In genomic region chrIV:8068280-8068679, ce11 we compare ENCODE assay signal across 5 worm cellular contexts.
TF ChIP-seq lines count a peak whose summit lies in the region.

No protein-coding gene starts in this region.

TF ChIP-seq in whole organism, L1 larva, 84 proteins besides CTCF, POLR2A, EP300 and RAD21 (continues in another document):
- TF ChIP-seq dsc-1 (tag; optimal IDR thresholded peaks at IDR 0.05; lab: Kevin White, UChicago) = peak; percentile 9
- TF ChIP-seq zip-4 (GFP tag; optimal IDR thresholded peaks at IDR 0.05; lab: Kevin White, UChicago) = no peak
- TF ChIP-seq nhr-85 (tag; lab: Kevin White, UChicago) = no peak
- peak; percentile 36 for TF ChIP-seq skn-1 (tag; optimal IDR thresholded peaks at IDR 0.05; lab: Kevin White, UChicago)
- no peak for TF ChIP-seq elt-3 (tag; optimal IDR thresholded peaks at IDR 0.05; lab: Kevin White, UChicago)
- TF ChIP-seq C34B4.2 (tag; optimal IDR thresholded peaks at IDR 0.05; lab: Kevin White, UChicago) = no peak
- TF ChIP-seq nhr-28 (tag; optimal IDR thresholded peaks at IDR 0.05; lab: Kevin White, UChicago) = no peak
- TF ChIP-seq ceh-88 (GFP tag; IDR thresholded peaks at IDR 0.05; lab: Robert Waterston, UW) = no peak
- peak; percentile 63 for TF ChIP-seq rnt-1 (tag; optimal IDR thresholded peaks at IDR 0.05; lab: Kevin White, UChicago)
- TF ChIP-seq mef-2 (tag; optimal IDR thresholded peaks at IDR 0.05; lab: Kevin White, UChicago) = no peak
- TF ChIP-seq ztf-4 (tag; optimal IDR thresholded peaks at IDR 0.05; lab: Kevin White, UChicago) = no peak
- no peak for TF ChIP-seq nhr-77 (tag; optimal IDR thresholded peaks at IDR 0.05; lab: Kevin White, UChicago)
- no peak for TF ChIP-seq fkh-4 (tag; optimal IDR thresholded peaks at IDR 0.05; lab: Kevin White, UChicago; ENCODE audit: borderline replicate concordance)
- TF ChIP-seq lsy-2 (tag; optimal IDR thresholded peaks at IDR 0.05; lab: Kevin White, UChicago) = no peak
- TF ChIP-seq lir-3 (tag; optimal IDR thresholded peaks at IDR 0.05; lab: Kevin White, UChicago; ENCODE audit: poor library complexity) = no peak
- no peak for TF ChIP-seq nhr-84 (tag; optimal IDR thresholded peaks at IDR 0.05; lab: Kevin White, UChicago)
- peak in 1 of 2 experiments; percentile 24 for TF ChIP-seq mdl-1 (tag; optimal IDR thresholded peaks at IDR 0.05; lab: Kevin White, UChicago)
- TF ChIP-seq lin-39 (tag; optimal IDR thresholded peaks at IDR 0.05; lab: Kevin White, UChicago) = no peak
- TF ChIP-seq ets-5 (GFP tag; IDR thresholded peaks at IDR 0.05; lab: Robert Waterston, UW) = no peak

TF ChIP-seq in whole organism, L2 larva, 48 proteins besides CTCF, POLR2A, EP300 and RAD21:
- no peak for TF ChIP-seq peb-1 (tag; optimal IDR thresholded peaks at IDR 0.05; lab: Kevin White, UChicago)
- no peak for TF ChIP-seq nhr-21 (tag; optimal IDR thresholded peaks at IDR 0.05; lab: Kevin White, UChicago)
- no peak for TF ChIP-seq ztf-4 (tag; optimal IDR thresholded peaks at IDR 0.05; lab: Kevin White, UChicago)
- TF ChIP-seq mab-5 (tag; optimal IDR thresholded peaks at IDR 0.05; lab: Kevin White, UChicago) = no peak
- TF ChIP-seq F13H6.1 (tag; optimal IDR thresholded peaks at IDR 0.05; lab: Kevin White, UChicago) = peak; percentile 30
- TF ChIP-seq sma-9 (GFP tag; optimal IDR thresholded peaks at IDR 0.05; lab: Kevin White, UChicago) = peak; percentile 5
- TF ChIP-seq sma-9 (tag; optimal IDR thresholded peaks at IDR 0.05; lab: Kevin White, UChicago) = no peak
- TF ChIP-seq nhr-11 (tag; optimal IDR thresholded peaks at IDR 0.05; lab: Kevin White, UChicago) = no peak
- no peak for TF ChIP-seq ama-1 (optimal IDR thresholded peaks at IDR 0.05; lab: Kevin White, UChicago)
- no peak for TF ChIP-seq mbf-1 (tag; optimal IDR thresholded peaks at IDR 0.05; lab: Kevin White, UChicago)
- peak; percentile 45 for TF ChIP-seq nhr-129 (tag; optimal IDR thresholded peaks at IDR 0.05; lab: Kevin White, UChicago)

TF ChIP-seq in whole organism, L4 larva, 104 proteins besides CTCF, POLR2A, EP300 and RAD21:
- TF ChIP-seq fos-1 (tag; optimal IDR thresholded peaks at IDR 0.05; lab: Kevin White, UChicago) (no peak), daf-16 (GFP tag; optimal IDR thresholded peaks at IDR 0.05; lab: Kevin White, UChicago) (peak in 1 of 2 experiments; percentile 59), daf-16 (tag; optimal IDR thresholded peaks at IDR 0.05; lab: Kevin White, UChicago) (no peak), ama-1 (optimal IDR thresholded peaks at IDR 0.05; lab: Kevin White, UChicago) (no peak), nhr-11 (tag; optimal IDR thresholded peaks at IDR 0.05; lab: Kevin White, UChicago) (peak; percentile 5)
TF ChIP-seq in whole organism, L4 larva: peak in this region for 2.

TF ChIP-seq in whole organism, late embryonic, 69 proteins besides CTCF, POLR2A, EP300 and RAD21:
- TF ChIP-seq hlh-6 (tag; optimal IDR thresholded peaks at IDR 0.05; lab: Kevin White, UChicago) = no peak
- TF ChIP-seq rnt-1 (tag; optimal IDR thresholded peaks at IDR 0.05; lab: Kevin White, UChicago) = peak; percentile 13
- no peak for TF ChIP-seq K02D7.2 (tag; optimal IDR thresholded peaks at IDR 0.05; lab: Kevin White, UChicago)
- no peak for TF ChIP-seq fax-1 (tag; optimal IDR thresholded peaks at IDR 0.05; lab: Kevin White, UChicago)
- TF ChIP-seq lin-11 (tag; optimal IDR thresholded peaks at IDR 0.05; lab: Kevin White, UChicago) = no peak

TF ChIP-seq in whole organism, mixed stage, embryonic, 35 proteins besides CTCF, POLR2A, EP300 and RAD21:
- TF ChIP-seq lin-32 (GFP tag; optimal IDR thresholded peaks at IDR 0.05; lab: Kevin White, UChicago) = peak; percentile 72
- TF ChIP-seq unc-62 (GFP tag; optimal IDR thresholded peaks at IDR 0.05; lab: Kevin White, UChicago) = peak; percentile 38
- TF ChIP-seq M03D4.4 (tag; optimal IDR thresholded peaks at IDR 0.05; lab: Kevin White, UChicago) = no peak
- no peak for TF ChIP-seq ztf-11 (tag; optimal IDR thresholded peaks at IDR 0.05; lab: Kevin White, UChicago)
- no peak for TF ChIP-seq sptf-1 (tag; optimal IDR thresholded peaks at IDR 0.05; lab: Kevin White, UChicago)
- no peak for TF ChIP-seq mab-5 (tag; optimal IDR thresholded peaks at IDR 0.05; lab: Kevin White, UChicago)
- TF ChIP-seq snpc-4 (tag; optimal IDR thresholded peaks at IDR 0.05; lab: Kevin White, UChicago) = no peak
- peak; percentile 97 for TF ChIP-seq hlh-1 (tag; optimal IDR thresholded peaks at IDR 0.05; lab: Kevin White, UChicago)
TF ChIP-seq in whole organism, mixed stage, embryonic: peak in this region for 3.

Comparison
In these comparisons a context has a peak if more than half of its experiments do, and no peak if none do; other contexts are left out.
1. Of the 29 proteins assayed by ChIP-seq in both whole organism, L4 larva and whole organism, L1 larva: peak only in whole organism, L4 larva: nhr-11; only in whole organism, L1 larva: skn-1 and unc-130; in both: none; in neither: 25; mixed calls (peak in some experiments, not most) for 1.